Worm (Caenorhabditis elegans): ENCODE data around the gene abhd-14.

ce11 chrIV:1053989-1054388 is 24.1 kb upstream of the abhd-14 start:
- TF ChIP-seq flt-1 (GFP tag; IDR thresholded peaks at IDR 0.05) (no peak), hmg-4 (GFP tag; optimal IDR thresholded peaks at IDR 0.05) (no peak), ama-1 (optimal IDR thresholded peaks at IDR 0.05) (no peak), sea-1 (GFP tag; conservative IDR thresholded peaks at IDR 0.05) (no peak), ceh-13 (GFP tag; optimal IDR thresholded peaks at IDR 0.05) (no peak), F13C5.2 (tag; optimal IDR thresholded peaks at IDR 0.05) (no peak)
